Worm (Caenorhabditis elegans) whole organism, late embryonic: ENCODE measurements around the gene srt-14.

Experiments used
- C38D4.7 ChIP-seq: fragments of 200-800 bp; sonication (Bioruptor generic); optimal IDR thresholded peaks from 2 replicates; lab custom pipeline; 2018; ENCODE audit warnings: mild to moderate bottlenecking, missing genetic modification characterization, moderate library complexity, missing compliant biosample characterization
- ama-1 ChIP-seq: fragments of 150-350 bp; optimal IDR thresholded peaks from 2 replicates; lab custom pipeline; 2014
- ceh-30 ChIP-seq: fragments of 150-350 bp; optimal IDR thresholded peaks from 2 replicates; lab custom pipeline; 2014; ENCODE audit warnings: missing biosample characterization, missing genetic modification characterization
- dmd-4 ChIP-seq: sonication (generic microtip); optimal IDR thresholded peaks from 2 replicates; lab custom pipeline; 2016; ENCODE audit warnings: borderline replicate concordance, missing genetic modification characterization, missing compliant biosample characterization
- elt-2 ChIP-seq: sonication (generic microtip); optimal IDR thresholded peaks from 2 replicates; lab custom pipeline; 2016; ENCODE audit warnings: missing genetic modification reagents, missing genetic modification characterization, missing compliant biosample characterization
- ets-4 ChIP-seq: sonication (generic microtip); optimal IDR thresholded peaks from 2 replicates; lab custom pipeline; 2016; ENCODE audit warnings: missing genetic modification characterization, missing compliant biosample characterization
- fkh-6 ChIP-seq: sonication (generic microtip); optimal IDR thresholded peaks from 2 replicates; lab custom pipeline; 2016; ENCODE audit warnings: missing genetic modification characterization, missing compliant biosample characterization
- lin-11 ChIP-seq: fragments of 200-800 bp; sonication (Bioruptor generic); optimal IDR thresholded peaks from 2 replicates; lab custom pipeline; 2018; ENCODE audit warnings: mild to moderate bottlenecking, missing genetic modification characterization, missing compliant biosample characterization
- npax-4 ChIP-seq: sonication (generic microtip); optimal IDR thresholded peaks from 2 replicates; lab custom pipeline; 2016; ENCODE audit warnings: missing genetic modification characterization, missing compliant biosample characterization
- pha-4 ChIP-seq: fragments of 150-350 bp; optimal IDR thresholded peaks from 2 replicates; lab custom pipeline; 2018; ENCODE audit warnings: missing biosample characterization, missing genetic modification reagents, missing genetic modification characterization
- tbx-2 ChIP-seq: sonication (generic microtip); optimal IDR thresholded peaks from 2 replicates; lab custom pipeline; 2016; ENCODE audit warnings: missing genetic modification characterization, missing compliant biosample characterization
- tbx-7 ChIP-seq: sonication (generic microtip); optimal IDR thresholded peaks from 2 replicates; lab custom pipeline; 2016; ENCODE audit warnings: missing genotype, missing genetic modification characterization, missing compliant biosample characterization

- TF ChIP-seq tbx-2 (no peak), fkh-6 (tag; lab: Kevin White, UChicago) (no peak), C38D4.7 (GFP tag; lab: Kevin White, UChicago) (no peak), npax-4 (tag; lab: Kevin White, UChicago) (no peak), ets-4 (no peak), lin-11 (tag; lab: Kevin White, UChicago) (no peak), ama-1 (lab: Kevin White, UChicago) (no peak), dmd-4 (tag; lab: Kevin White, UChicago) (no peak), elt-2 (tag; lab: Kevin White, UChicago) (no peak), ceh-30 (tag; lab: Kevin White, UChicago) (no peak), pha-4 (tag; lab: Kevin White, UChicago) (no peak), tbx-7 (tag; lab: Kevin White, UChicago) (no peak)
These were observed 14.8 kb downstream of the srt-14 start for ce11 chrV:4241555-4241954.
